Fruit fly (Drosophila melanogaster): ENCODE results near the gene mirr.

DNA sequence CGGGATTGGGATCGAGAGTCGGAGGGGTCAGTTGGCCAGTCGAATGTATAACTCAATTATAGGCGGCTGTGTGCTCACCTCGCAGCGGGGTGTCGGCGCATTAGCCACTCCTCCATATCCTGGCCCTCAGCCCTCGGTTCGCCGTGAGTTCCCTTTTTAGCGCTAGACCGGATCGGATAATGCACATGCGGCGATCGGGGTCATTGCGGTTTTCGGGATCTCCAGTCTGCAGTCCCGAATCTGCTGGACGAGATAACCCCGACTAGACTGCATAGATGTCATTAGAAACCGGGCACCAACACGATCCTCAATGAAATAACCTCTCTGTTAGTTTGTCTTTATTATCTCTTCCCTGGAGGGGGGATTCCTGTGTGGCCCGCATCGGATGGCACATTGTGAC, 46.1 kb upstream of the mirr start:
- TF ChIP-seq fru (GFP tag; optimal IDR thresholded peaks at IDR 0.05), result no peak
- no peak for TF ChIP-seq psq (GFP tag; optimal IDR thresholded peaks at IDR 0.05)
- TF ChIP-seq lola (GFP tag; optimal IDR thresholded peaks at IDR 0.05), result no peak
- TF ChIP-seq Hr78 (GFP tag; optimal IDR thresholded peaks at IDR 0.05), result no peak
- no peak for TF ChIP-seq Dfd (GFP tag; optimal IDR thresholded peaks at IDR 0.05)
- no peak for TF ChIP-seq Myc (optimal IDR thresholded peaks at IDR 0.05)
- TF ChIP-seq dmrt93B (GFP tag; optimal IDR thresholded peaks at IDR 0.05), result no peak
- no peak for TF ChIP-seq pan (optimal IDR thresholded peaks at IDR 0.05)
- TF ChIP-seq Jra (GFP tag; optimal IDR thresholded peaks at IDR 0.05), result no peak
- TF ChIP-seq Vsx2 (GFP tag; optimal IDR thresholded peaks at IDR 0.05; ENCODE audit: partially characterized antibody), result no peak
- no peak for TF ChIP-seq h (GFP tag; optimal IDR thresholded peaks at IDR 0.05)
- no peak for TF ChIP-seq OdsH (GFP tag; optimal IDR thresholded peaks at IDR 0.05)
- no peak for TF ChIP-seq br (GFP tag; optimal IDR thresholded peaks at IDR 0.05)

Measured in whole organism, wandering third instar larva.